Fruit fly (Drosophila melanogaster): Measurements from ENCODE around the gene Proc.

The Proc gene

DNA sequence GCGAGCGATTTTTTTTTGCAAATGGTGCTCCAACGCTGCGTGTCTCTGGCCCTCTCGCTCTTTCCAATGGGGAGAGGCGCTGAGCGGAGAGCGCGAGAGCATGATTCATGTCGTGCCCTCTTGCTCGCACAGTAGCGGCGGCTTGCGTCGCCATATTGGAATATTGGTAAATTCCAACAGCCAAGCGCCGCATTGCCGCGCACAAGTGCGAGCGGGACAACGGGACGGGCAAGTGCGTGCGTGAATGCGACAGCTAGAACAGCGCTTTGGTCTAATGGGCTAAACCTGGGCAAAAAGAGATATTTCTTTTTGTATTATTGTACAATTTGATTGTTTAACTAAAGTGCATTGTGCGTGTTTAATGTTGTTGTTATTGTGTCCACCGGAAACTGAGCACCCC, 43.0 kb downstream of the Proc start (continued):
- peak; percentile 73 for TF ChIP-seq CG4617 (GFP tag; optimal IDR thresholded peaks at IDR 0.05; ENCODE audit: borderline replicate concordance)
- TF ChIP-seq pho (GFP tag; optimal IDR thresholded peaks at IDR 0.05): peak; percentile 26
- peak; percentile 8 for TF ChIP-seq CG18262 (tag; optimal IDR thresholded peaks at IDR 0.05)
- no peak for TF ChIP-seq Sin3A (optimal IDR thresholded peaks at IDR 0.05)
- no peak for TF ChIP-seq CG2116 (GFP tag; optimal IDR thresholded peaks at IDR 0.05)
- TF ChIP-seq exex (tag; optimal IDR thresholded peaks at IDR 0.05): peak; percentile 26
- no peak for TF ChIP-seq ac (GFP tag; optimal IDR thresholded peaks at IDR 0.05)
- no peak for TF ChIP-seq Ravus (GFP tag; IDR thresholded peaks at IDR 0.05)
- TF ChIP-seq rib (GFP tag; IDR thresholded peaks at IDR 0.05): peak; percentile 93
- no peak for TF ChIP-seq gcm (GFP tag; optimal IDR thresholded peaks at IDR 0.05)
- TF ChIP-seq CG17829 (tag; optimal IDR thresholded peaks at IDR 0.05): peak; percentile 59
- TF ChIP-seq CG42726 (GFP tag; IDR thresholded peaks at IDR 0.05; ENCODE audit: partially characterized antibody): peak; percentile 77
- peak; percentile 12 for TF ChIP-seq Dip3 (GFP tag; optimal IDR thresholded peaks at IDR 0.05)
- no peak for TF ChIP-seq dysf (GFP tag; IDR thresholded peaks at IDR 0.05)
- peak; percentile 53 for TF ChIP-seq twi (tag; optimal IDR thresholded peaks at IDR 0.05)
- TF ChIP-seq CG1024 (GFP tag; IDR thresholded peaks at IDR 0.05): no peak
- TF ChIP-seq zfh2 (GFP tag; optimal IDR thresholded peaks at IDR 0.05): no peak
- TF ChIP-seq CG1647 (GFP tag; optimal IDR thresholded peaks at IDR 0.05): no peak
- no peak for TF ChIP-seq Lhr (GFP tag; optimal IDR thresholded peaks at IDR 0.05)
- no peak for TF ChIP-seq sim (GFP tag; IDR thresholded peaks at IDR 0.05)
- TF ChIP-seq Hsf (GFP tag; optimal IDR thresholded peaks at IDR 0.05): no peak
- TF ChIP-seq CG7271 (tag; optimal IDR thresholded peaks at IDR 0.05): no peak
- no peak for TF ChIP-seq CG15601 (tag; optimal IDR thresholded peaks at IDR 0.05)
- no peak for TF ChIP-seq Awh (GFP tag; IDR thresholded peaks at IDR 0.05)
- no peak for TF ChIP-seq Myb (GFP tag; optimal IDR thresholded peaks at IDR 0.05)
- peak; percentile 54 for TF ChIP-seq Mes4 (GFP tag; optimal IDR thresholded peaks at IDR 0.05)
- TF ChIP-seq CG9797 (GFP tag; optimal IDR thresholded peaks at IDR 0.05): no peak
- TF ChIP-seq CG11085 (GFP tag; IDR thresholded peaks at IDR 0.05): no peak
- no peak for TF ChIP-seq row (GFP tag; IDR thresholded peaks at IDR 0.05)
- TF ChIP-seq kni (GFP tag; optimal IDR thresholded peaks at IDR 0.05): peak; percentile 55
- peak; percentile 72 for TF ChIP-seq Bgb (GFP tag; IDR thresholded peaks at IDR 0.05; ENCODE audit: partially characterized antibody)
- peak; percentile 32 for TF ChIP-seq CG12769 (tag; optimal IDR thresholded peaks at IDR 0.05)
- TF ChIP-seq esg (GFP tag; conservative IDR thresholded peaks at IDR 0.05): no peak
- no peak for TF ChIP-seq crc (GFP tag; optimal IDR thresholded peaks at IDR 0.05)
- TF ChIP-seq CG7357 (GFP tag; IDR thresholded peaks at IDR 0.05): no peak
- TF ChIP-seq NK7.1 (GFP tag; optimal IDR thresholded peaks at IDR 0.05): no peak
- TF ChIP-seq Ada2b (GFP tag; IDR thresholded peaks at IDR 0.05): peak; percentile 15; the same call in 1 of the 2 replicates
- TF ChIP-seq B-H1 (GFP tag; IDR thresholded peaks at IDR 0.05): no peak
- no peak for TF ChIP-seq gro (GFP tag; optimal IDR thresholded peaks at IDR 0.05)
- no peak for TF ChIP-seq wek (GFP tag; optimal IDR thresholded peaks at IDR 0.05)
- TF ChIP-seq Dll (GFP tag; IDR thresholded peaks at IDR 0.05; ENCODE audit: partially characterized antibody): no peak
- peak; percentile 3 for TF ChIP-seq pfk (GFP tag; optimal IDR thresholded peaks at IDR 0.05)
- peak; percentile 16; the same call in 1 of the 2 replicates for TF ChIP-seq CG13287 (GFP tag; IDR thresholded peaks at IDR 0.05; ENCODE audit: partially characterized antibody)
- peak; percentile 74 for TF ChIP-seq CG8924 (tag; optimal IDR thresholded peaks at IDR 0.05)
- TF ChIP-seq odd (GFP tag; optimal IDR thresholded peaks at IDR 0.05): no peak
- no peak for TF ChIP-seq tap (tag; optimal IDR thresholded peaks at IDR 0.05)
- no peak for TF ChIP-seq CG15073 (GFP tag; optimal IDR thresholded peaks at IDR 0.05)

Data from whole organism, embryonic.